Worm (Caenorhabditis elegans): ENCODE data around the gene chts-1.

- TF ChIP-seq him-1 (tag; optimal IDR thresholded peaks at IDR 0.05) (no peak), W03F9.2 (tag; optimal IDR thresholded peaks at IDR 0.05) (no peak), dao-5 (tag; optimal IDR thresholded peaks at IDR 0.05) (no peak)
These were observed 27.9 kb downstream of the chts-1 start for ce11 chrX:7491521-7491920.
